Worm (Caenorhabditis elegans) whole organism, late embryonic: ENCODE results near the gene C16A11.4.

Experiments
- ama-1 ChIP-seq: fragments of 150-350 bp; optimal IDR thresholded peaks from 2 replicates; lab custom pipeline; 2014
- ceh-9 ChIP-seq: sonication (generic microtip); optimal IDR thresholded peaks from 2 replicates; lab custom pipeline; 2016; ENCODE audit warnings: mild to moderate bottlenecking, missing genetic modification characterization, inconsistent platforms, missing compliant biosample characterization
- fax-1 ChIP-seq: sonication (generic microtip); optimal IDR thresholded peaks from 2 replicates; lab custom pipeline; 2016; ENCODE audit warnings: missing genotype, missing genetic modification characterization, missing compliant biosample characterization
- madf-2 ChIP-seq: sonication (generic microtip); optimal IDR thresholded peaks from 2 replicates; lab custom pipeline; 2017; ENCODE audit warnings: missing genetic modification characterization, missing compliant biosample characterization
- nfya-1 ChIP-seq: sonication (generic microtip); optimal IDR thresholded peaks from 2 replicates; lab custom pipeline; 2017; ENCODE audit warnings: missing genetic modification characterization, mild to moderate bottlenecking, missing compliant biosample characterization, antibody characterized with exemption, moderate library complexity
- pha-2 ChIP-seq: sonication (generic microtip); optimal IDR thresholded peaks from 2 replicates; lab custom pipeline; 2017; ENCODE audit warnings: mild to moderate bottlenecking, missing genetic modification characterization, missing compliant biosample characterization
- unc-86 ChIP-seq: sonication (generic microtip); optimal IDR thresholded peaks from 2 replicates; lab custom pipeline; 2016; ENCODE audit warnings: missing genetic modification characterization, missing compliant biosample characterization

DNA sequence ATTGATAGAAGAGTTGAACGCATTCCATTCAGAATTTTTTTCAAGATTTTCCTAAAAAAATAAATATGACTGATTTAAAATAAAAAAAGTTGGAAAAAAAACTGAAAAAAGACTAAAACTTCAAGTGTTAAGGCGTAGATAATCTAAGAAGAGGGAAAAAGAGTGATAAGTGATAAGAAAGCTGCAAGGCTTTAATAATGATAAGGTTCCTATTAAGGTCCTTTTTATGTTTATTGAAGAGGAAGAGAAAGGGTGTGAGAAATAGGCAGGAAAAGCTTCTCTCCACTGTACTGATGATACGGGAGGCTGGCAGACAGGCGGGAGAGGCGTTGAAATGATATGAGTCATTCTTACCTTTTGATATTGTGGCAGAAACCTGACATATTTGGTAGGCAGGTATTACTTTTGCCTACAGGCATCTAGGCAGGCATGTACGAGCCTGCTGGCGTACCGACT lies 23.1 kb upstream of the C16A11.4 start, which contains the start of gene mth-1:
- TF ChIP-seq ama-1 (no peak), fax-1 (no peak), madf-2 (tag; lab: Kevin White, UChicago) (no peak), unc-86 (tag; lab: Kevin White, UChicago) (no peak), ceh-9 (no peak), pha-2 (tag; lab: Kevin White, UChicago) (no peak), nfya-1 (tag; lab: Kevin White, UChicago) (no peak)
